Fruit fly (Drosophila melanogaster) whole organism, embryonic: ENCODE measurements around the gene CG18262.
A peak's percentile ranks its signal among the peaks of the same experiment; 100 is the strongest.

Experiments
- BEAF-32 ChIP-seq: fragments of 200-800 bp; sonication (Bioruptor generic); optimal IDR thresholded peaks from 3 replicates; lab custom pipeline; 2017; ENCODE audit warnings: missing biosample characterization, missing genetic modification characterization, mild to moderate bottlenecking, moderate library complexity, missing genetic modification reagents
- Bdp1 ChIP-seq: fragments of 200-800 bp; sonication (Bioruptor generic); optimal IDR thresholded peaks from 3 replicates; lab custom pipeline; 2016; ENCODE audit warnings: missing biosample characterization, missing genetic modification characterization
- CG10267 ChIP-seq: fragments of 200-800 bp; sonication (Bioruptor generic); optimal IDR thresholded peaks from 2 replicates; lab custom pipeline; 2018; ENCODE audit warnings: missing biosample characterization, mild to moderate bottlenecking, missing genetic modification characterization, moderate library complexity
- CG12155 ChIP-seq: fragments of 200-800 bp; sonication (Bioruptor generic); optimal IDR thresholded peaks from 3 replicates; lab custom pipeline; 2016; ENCODE audit warnings: missing biosample characterization, missing genetic modification characterization
- CG12391 ChIP-seq: fragments of 200-800 bp; sonication (Bioruptor generic); optimal IDR thresholded peaks from 3 replicates; lab custom pipeline; 2018; ENCODE audit warnings: missing biosample characterization, mild to moderate bottlenecking, missing genetic modification characterization, moderate library complexity
- CG12659 ChIP-seq: fragments of 200-800 bp; sonication (Bioruptor generic); optimal IDR thresholded peaks from 3 replicates; lab custom pipeline; 2017; ENCODE audit warnings: mild to moderate bottlenecking, missing biosample characterization, missing genetic modification reagents, missing genetic modification characterization
- CG13296 ChIP-seq: fragments of 200-800 bp; sonication (Bioruptor generic); optimal IDR thresholded peaks from 3 replicates; lab custom pipeline; 2018; ENCODE audit warnings: missing biosample characterization, mild to moderate bottlenecking, missing genetic modification characterization
- CG13424 ChIP-seq: fragments of 200-800 bp; sonication (Bioruptor generic); optimal IDR thresholded peaks from 2 replicates; lab custom pipeline; 2019; ENCODE audit warnings: missing biosample characterization, mild to moderate bottlenecking, missing genetic modification characterization, moderate library complexity
- CG13775 ChIP-seq: fragments of 200-800 bp; sonication (Bioruptor generic); optimal IDR thresholded peaks from 3 replicates; lab custom pipeline; 2017; ENCODE audit warnings: missing biosample characterization, mild to moderate bottlenecking, missing genetic modification characterization
- CG1603 ChIP-seq: fragments of 200-800 bp; sonication (Bioruptor generic); optimal IDR thresholded peaks from 2 replicates; lab custom pipeline; 2019; ENCODE audit warnings: missing biosample characterization, mild to moderate bottlenecking, missing genetic modification characterization, moderate library complexity
- CG16813 ChIP-seq: fragments of 200-800 bp; sonication (Bioruptor generic); IDR thresholded peaks from 3 replicates; pipeline ENCODE4 v1.3.6; 2022; ENCODE audit warnings: missing biosample characterization, missing genetic modification characterization; ENCODE audit not compliant: partially characterized antibody
- CG17612 ChIP-seq: fragments of 200-800 bp; sonication (Bioruptor generic); IDR thresholded peaks from 2 replicates; pipeline ENCODE4 v1.3.6; 2022; ENCODE audit warnings: missing biosample characterization, missing genetic modification characterization
- CG18599 ChIP-seq: fragments of 200-800 bp; sonication (Bioruptor generic); optimal IDR thresholded peaks from 3 replicates; lab custom pipeline; 2017; ENCODE audit warnings: missing biosample characterization, missing genetic modification characterization, mild to moderate bottlenecking, moderate library complexity, missing genetic modification reagents
- CG2712 ChIP-seq: fragments of 200-800 bp; optimal IDR thresholded peaks from 3 replicates; lab custom pipeline; 2019; ENCODE audit warnings: missing biosample characterization, mild to moderate bottlenecking, missing genetic modification characterization, moderate library complexity
- CG3281 ChIP-seq: fragments of 200-800 bp; sonication (Bioruptor generic); optimal IDR thresholded peaks from 3 replicates; lab custom pipeline; 2017; ENCODE audit warnings: missing biosample characterization, mild to moderate bottlenecking, missing genetic modification characterization
- CG33557 ChIP-seq: fragments of 200-800 bp; sonication (Bioruptor generic); optimal IDR thresholded peaks from 2 replicates; lab custom pipeline; 2019; ENCODE audit warnings: missing biosample characterization, mild to moderate bottlenecking, missing genetic modification characterization, moderate library complexity
- CG34376 ChIP-seq: fragments of 200-800 bp; sonication (Bioruptor generic); optimal IDR thresholded peaks from 2 replicates; lab custom pipeline; 2018; ENCODE audit warnings: missing biosample characterization, mild to moderate bottlenecking, missing genetic modification characterization
- CG6175 ChIP-seq: fragments of 200-800 bp; sonication (Bioruptor generic); IDR thresholded peaks from 3 replicates; pipeline ENCODE4 v1.3.6; 2022; ENCODE audit warnings: missing biosample characterization, missing genetic modification characterization
- CG8388 ChIP-seq: fragments of 200-800 bp; sonication (Bioruptor generic); optimal IDR thresholded peaks from 2 replicates; lab custom pipeline; 2019; ENCODE audit warnings: missing biosample characterization, mild to moderate bottlenecking, missing genetic modification characterization, moderate library complexity
- CG8924 ChIP-seq: fragments of 200-800 bp; optimal IDR thresholded peaks from 3 replicates; lab custom pipeline; 2019; ENCODE audit warnings: missing biosample characterization, mild to moderate bottlenecking, missing genetic modification characterization, moderate library complexity
- CG9817 ChIP-seq: fragments of 200-800 bp; sonication (Bioruptor generic); optimal IDR thresholded peaks from 2 replicates; lab custom pipeline; 2018; ENCODE audit warnings: missing biosample characterization, mild to moderate bottlenecking, missing genetic modification characterization, moderate library complexity
- CG9932 ChIP-seq: fragments of 200-800 bp; sonication (Bioruptor generic); IDR thresholded peaks from 2 replicates; pipeline ENCODE4 v1.3.6; 2022; ENCODE audit warnings: missing biosample characterization, missing genetic modification characterization
- Fer3 ChIP-seq: fragments of 200-800 bp; sonication (Bioruptor generic); optimal IDR thresholded peaks from 2 replicates; lab custom pipeline; 2018; ENCODE audit warnings: missing biosample characterization, mild to moderate bottlenecking, missing genetic modification characterization, moderate library complexity
- HLH54F ChIP-seq: fragments of 200-800 bp; sonication (Bioruptor generic); optimal IDR thresholded peaks from 3 replicates; lab custom pipeline; 2016; ENCODE audit warnings: missing biosample characterization, missing genetic modification characterization
- HmgZ ChIP-seq: fragments of 200-800 bp; sonication (Bioruptor generic); optimal IDR thresholded peaks from 2 replicates; lab custom pipeline; 2018; ENCODE audit warnings: missing biosample characterization, mild to moderate bottlenecking, missing genetic modification characterization
- Med ChIP-seq: fragments of 200-800 bp; sonication (Bioruptor generic); peaks from one replicate; lab custom pipeline; 2016; ENCODE audit warnings: missing biosample characterization, missing genetic modification characterization, mild to moderate bottlenecking, inconsistent platforms, moderate library complexity
- Nf-YC ChIP-seq: fragments of 200-800 bp; optimal IDR thresholded peaks from 3 replicates; lab custom pipeline; 2019; ENCODE audit warnings: missing biosample characterization, mild to moderate bottlenecking, missing genetic modification characterization, moderate library complexity
- Rfx ChIP-seq: fragments of 200-800 bp; sonication (Bioruptor generic); IDR thresholded peaks from 2 replicates; pipeline ENCODE4 v1.3.6; 2022; ENCODE audit warnings: missing biosample characterization, missing genetic modification characterization
- Six4 ChIP-seq: fragments of 200-800 bp; sonication (Bioruptor generic); optimal IDR thresholded peaks from 2 replicates; lab custom pipeline; 2016; ENCODE audit warnings: missing biosample characterization, missing genetic modification characterization
- Sry-β ChIP-seq: fragments of 200-800 bp; sonication (Bioruptor generic); optimal IDR thresholded peaks from 2 replicates; lab custom pipeline; 2018; ENCODE audit warnings: missing biosample characterization, mild to moderate bottlenecking, missing genetic modification characterization, moderate library complexity
- Sry-δ ChIP-seq: fragments of 200-800 bp; sonication (Bioruptor generic); optimal IDR thresholded peaks from 2 replicates; lab custom pipeline; 2016; ENCODE audit warnings: missing biosample characterization, missing genetic modification characterization
- Stat92E ChIP-seq, 3 experiments: fragments of >200 bp in 2 of 3; fragments of 200-800 bp in 1 of 3; sonication (Bioruptor generic) in 1 of 3; optimal IDR thresholded peaks; 2 replicates each; lab custom pipeline; 2017 to 2019; ENCODE audit warnings: missing biosample characterization in 3 of 3, missing genetic modification characterization in 3 of 3, mild to moderate bottlenecking in 1 of 3, moderate library complexity in 1 of 3
- Taf1 ChIP-seq: fragments of 200-800 bp; sonication (Bioruptor generic); IDR thresholded peaks from 2 replicates; pipeline ENCODE4 v1.3.6; 2022; ENCODE audit warnings: missing biosample characterization, missing genetic modification characterization
- Xbp1 ChIP-seq: fragments of 200-800 bp; sonication (Bioruptor generic); optimal IDR thresholded peaks from 3 replicates; lab custom pipeline; 2016; ENCODE audit warnings: missing biosample characterization, mild to moderate bottlenecking, missing genetic modification characterization
- ap ChIP-seq: fragments of 200-800 bp; sonication (Bioruptor generic); IDR thresholded peaks from 2 replicates; pipeline ENCODE4 v1.3.6; 2022; ENCODE audit warnings: missing biosample characterization, missing genetic modification characterization
- bsh ChIP-seq, 2 experiments: fragments of 200-800 bp; sonication (Bioruptor generic); optimal IDR thresholded peaks; 2 replicates each; lab custom pipeline; 2017 to 2018; ENCODE audit warnings: mild to moderate bottlenecking in 2 of 2, missing biosample characterization in 2 of 2, missing genetic modification characterization in 2 of 2, moderate library complexity in 1 of 2
- crp ChIP-seq, 2 experiments: fragments of 200-800 bp; sonication (Bioruptor generic); optimal IDR thresholded peaks; 2 replicates in 1 of 2; 3 replicates in 1 of 2; lab custom pipeline; 2017; ENCODE audit warnings: missing biosample characterization in 2 of 2, missing genetic modification characterization in 2 of 2, mild to moderate bottlenecking in 1 of 2, moderate library complexity in 1 of 2
- dmrt11E ChIP-seq: fragments of 200-800 bp; sonication (Bioruptor generic); optimal IDR thresholded peaks from 3 replicates; lab custom pipeline; 2018; ENCODE audit warnings: missing biosample characterization, mild to moderate bottlenecking, missing genetic modification characterization, moderate library complexity
- grau ChIP-seq: fragments of 200-800 bp; optimal IDR thresholded peaks from 3 replicates; lab custom pipeline; 2019; ENCODE audit warnings: missing biosample characterization, mild to moderate bottlenecking, missing genetic modification characterization, moderate library complexity
- lola ChIP-seq, 3 experiments: fragments of >200 bp in 2 of 3; fragments of 200-800 bp in 1 of 3; sonication (Bioruptor generic) in 1 of 3; optimal IDR thresholded peaks; 2 replicates each; lab custom pipeline; 2017 to 2019; ENCODE audit warnings: missing biosample characterization in 3 of 3, missing genetic modification characterization in 3 of 3, mild to moderate bottlenecking in 1 of 3, moderate library complexity in 1 of 3
- nerfin-1 ChIP-seq: fragments of 200-800 bp; sonication (Bioruptor generic); optimal IDR thresholded peaks from 3 replicates; lab custom pipeline; 2019; ENCODE audit warnings: missing biosample characterization, mild to moderate bottlenecking, missing genetic modification characterization, moderate library complexity
- onecut ChIP-seq: fragments of 200-800 bp; sonication (Bioruptor generic); IDR thresholded peaks from 2 replicates; pipeline ENCODE4 v1.3.6; 2022; ENCODE audit warnings: missing biosample characterization, missing genetic modification characterization
- pho ChIP-seq: fragments of 200-800 bp; sonication (Bioruptor generic); optimal IDR thresholded peaks from 2 replicates; lab custom pipeline; 2016; ENCODE audit warnings: missing biosample characterization, missing genetic modification characterization
- pita ChIP-seq: fragments of 200-800 bp; sonication (Bioruptor generic); optimal IDR thresholded peaks from 2 replicates; lab custom pipeline; 2017; ENCODE audit warnings: missing biosample characterization, mild to moderate bottlenecking, missing genetic modification characterization
- slbo ChIP-seq: fragments of 200-800 bp; sonication (Bioruptor generic); IDR thresholded peaks from 2 replicates; pipeline ENCODE4 v1.3.6; 2022; ENCODE audit warnings: missing biosample characterization, missing genetic modification characterization
- tin ChIP-seq: fragments of 200-800 bp; sonication (Bioruptor generic); optimal IDR thresholded peaks from 3 replicates; lab custom pipeline; 2016; ENCODE audit warnings: missing biosample characterization, missing genetic modification characterization
- unc-4 ChIP-seq: fragments of 200-800 bp; sonication (Bioruptor generic); IDR thresholded peaks from 2 replicates; pipeline ENCODE4 v1.3.6; 2022; ENCODE audit warnings: missing biosample characterization, missing genetic modification characterization; ENCODE audit not compliant: partially characterized antibody

Gene CG18262

DNA sequence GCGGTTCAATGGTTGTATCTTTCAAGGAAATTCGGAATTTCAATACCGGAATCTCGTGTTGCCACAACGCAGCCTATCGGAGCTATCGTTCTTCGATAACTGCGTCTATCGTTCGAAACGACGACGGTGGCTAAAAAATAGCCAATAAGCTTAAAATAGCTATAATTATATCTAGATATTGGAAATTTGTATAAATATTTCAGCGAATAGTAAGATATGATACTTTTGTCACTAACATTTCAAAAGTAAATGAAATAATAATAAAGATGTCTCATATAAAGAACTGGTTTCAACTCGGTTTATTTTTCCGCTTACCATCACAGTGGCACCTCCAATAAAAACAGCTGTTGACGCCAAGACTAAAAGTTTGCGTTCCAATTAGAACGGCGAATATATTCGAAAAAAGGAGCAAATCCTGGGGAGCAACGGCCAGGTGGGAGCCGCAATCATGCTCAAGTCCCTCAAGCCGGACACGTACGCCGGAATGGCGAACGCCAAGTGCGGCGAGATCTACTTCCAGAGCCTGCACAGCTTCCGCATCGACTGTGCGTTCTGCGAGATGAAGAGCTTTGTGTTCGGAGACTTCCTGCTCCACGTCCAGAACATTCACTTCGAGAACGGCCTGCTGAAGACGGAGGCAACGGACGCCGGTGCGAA is 7.1 kb upstream of the CG18262 start, which contains the start of the genes alpha-PheRS and CG2129:
alpha-PheRS (minus strand) TSS at position 102 of the 657 bp plus-strand sequence.
CG2129 (plus strand) TSS at position 339 of the 657 bp plus-strand sequence.
- TF ChIP-seq Bdp1 (GFP tag; lab: Kevin White, UChicago), result peak; percentile 1
- peak in 1 of 3 experiments; percentile 33 for TF ChIP-seq lola (GFP tag; optimal IDR thresholded peaks at IDR 0.05; lab: Kevin White, UChicago)
- peak; percentile 3 for TF ChIP-seq CG12155
- peak; percentile 9 for TF ChIP-seq CG8388 (GFP tag; lab: Kevin White, UChicago)
- TF ChIP-seq Taf1, result no peak
- no peak for TF ChIP-seq CG17612
- TF ChIP-seq CG9817 (tag; lab: Kevin White, UChicago), result peak; percentile 21
- TF ChIP-seq CG3281, result peak; percentile 13
- peak; percentile 23 for TF ChIP-seq pho (GFP tag; lab: Kevin White, UChicago)
- no peak for TF ChIP-seq Six4
- TF ChIP-seq BEAF-32 (GFP tag; lab: Kevin White, UChicago), result peak; percentile 47
- peak; percentile 6 for TF ChIP-seq HLH54F (GFP tag; lab: Kevin White, UChicago)
- TF ChIP-seq CG9932 (GFP tag; lab: Robert Waterston, UW), result peak; percentile 44; the same call in 1 of the 2 replicates
- TF ChIP-seq CG34376 (GFP tag; lab: Kevin White, UChicago), result peak; percentile 52
- TF ChIP-seq CG8924 (tag; lab: Kevin White, UChicago), result peak; percentile 48
- TF ChIP-seq grau (tag; lab: Kevin White, UChicago), result peak; percentile 51
- TF ChIP-seq Med, result peak; percentile 69
- peak; percentile 55 to 88 for TF ChIP-seq crp (GFP tag; optimal IDR thresholded peaks at IDR 0.05; lab: Kevin White, UChicago)
- TF ChIP-seq Fer3 (tag; lab: Kevin White, UChicago), result peak; percentile 43
- TF ChIP-seq tin (GFP tag; lab: Kevin White, UChicago), result peak; percentile 29
- no peak for TF ChIP-seq pita
- peak; percentile 60 for TF ChIP-seq CG13424
- no peak for TF ChIP-seq ap
- TF ChIP-seq dmrt11E, result peak; percentile 15
- TF ChIP-seq slbo, result peak; percentile 37
- peak; percentile 48 for TF ChIP-seq Nf-YC (tag; lab: Kevin White, UChicago)
- TF ChIP-seq HmgZ (tag; lab: Kevin White, UChicago), result peak; percentile 70
- TF ChIP-seq CG10267, result peak; percentile 51
- TF ChIP-seq nerfin-1, result peak; percentile 8
- peak; percentile 0 for TF ChIP-seq CG33557 (GFP tag; lab: Kevin White, UChicago)
- peak; percentile 18 for TF ChIP-seq Xbp1 (GFP tag; lab: Kevin White, UChicago)
- 0 out of 3 replicates have a peak, but pooled peaks have one; percentile 33 for TF ChIP-seq CG16813 (GFP tag; lab: Robert Waterston, UW)
- TF ChIP-seq bsh (GFP tag; optimal IDR thresholded peaks at IDR 0.05; lab: Kevin White, UChicago), result peak in 1 of 2 experiments; percentile 24
- no peak for TF ChIP-seq CG6175
- peak; percentile 21; the same call in 1 of the 2 replicates for TF ChIP-seq onecut
- TF ChIP-seq unc-4 (GFP tag; lab: Robert Waterston, UW), result peak; percentile 54
- peak; percentile 13 for TF ChIP-seq CG12659 (GFP tag; lab: Kevin White, UChicago)
- peak; percentile 94 for TF ChIP-seq Sry-β (GFP tag; lab: Kevin White, UChicago)
- TF ChIP-seq CG13775 (GFP tag; lab: Kevin White, UChicago), result peak; percentile 17
- peak; percentile 46; the same call in 1 of the 2 replicates for TF ChIP-seq Rfx (GFP tag; lab: Robert Waterston, UW)
- TF ChIP-seq CG18599, result no peak
- TF ChIP-seq Stat92E (GFP tag; optimal IDR thresholded peaks at IDR 0.05; lab: Kevin White, UChicago), result peak in 1 of 3 experiments; percentile 61
- TF ChIP-seq CG13296 (GFP tag; lab: Kevin White, UChicago), result peak; percentile 50
- peak; percentile 62 for TF ChIP-seq CG12391 (tag; lab: Kevin White, UChicago)
- peak; percentile 57 for TF ChIP-seq CG2712 (tag; lab: Kevin White, UChicago)
- peak; percentile 10 for TF ChIP-seq Sry-δ
- TF ChIP-seq CG1603, result peak; percentile 11
